Worm (Caenorhabditis elegans) whole organism, L3 larva: ENCODE results near the gene zipt-2.2.

Experiments
- nhr-25 ChIP-seq: sonication (generic microtip); optimal IDR thresholded peaks from 2 replicates; lab custom pipeline; 2017; ENCODE audit warnings: missing biosample characterization, missing genetic modification characterization
- pha-4 ChIP-seq: fragments of 150-350 bp; optimal IDR thresholded peaks from 2 replicates; lab custom pipeline; 2014; ENCODE audit warnings: missing biosample characterization, missing genetic modification reagents, missing genetic modification characterization
- unc-39 ChIP-seq: sonication (generic microtip); optimal IDR thresholded peaks from 4 replicates; lab custom pipeline; 2017; ENCODE audit warnings: missing biosample characterization, missing genetic modification characterization

DNA sequence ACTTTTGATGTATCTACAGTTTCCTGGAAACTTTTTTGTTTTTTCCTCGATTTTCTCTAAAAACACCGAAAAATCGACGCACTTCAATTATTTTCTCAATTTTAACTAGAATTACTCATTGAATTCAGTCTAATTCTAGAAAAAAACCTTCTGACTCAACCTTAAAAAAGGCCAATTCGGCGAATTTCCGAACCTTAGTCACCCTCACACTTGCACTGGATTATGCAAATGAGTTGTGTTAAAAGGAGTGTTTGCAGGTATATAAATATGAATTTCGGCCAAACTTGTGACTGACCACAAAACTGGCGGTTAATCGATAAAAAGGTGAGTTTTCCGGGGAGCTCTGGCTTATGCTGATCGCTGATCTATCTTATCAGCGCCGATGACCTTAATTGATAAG lies 11.3 kb upstream of the zipt-2.2 start, which contains the start of gene ttr-20:
- TF ChIP-seq unc-39 (no peak), pha-4 (no peak), nhr-25 (tag; lab: Kevin White, UChicago) (no peak)
